Worm (Caenorhabditis elegans) whole organism, L3 larva: ENCODE data around the gene zhp-4.
A peak's percentile ranks its signal among the peaks of the same experiment; 100 is the strongest.

ENCODE experiments used
- aly-2 ChIP-seq: fragments of 150-350 bp; optimal IDR thresholded peaks from 2 replicates; lab custom pipeline; 2014; ENCODE audit warnings: missing biosample characterization, missing genetic modification characterization
- ceh-16 ChIP-seq: sonication (generic microtip); optimal IDR thresholded peaks from 2 replicates; lab custom pipeline; 2017; ENCODE audit warnings: missing biosample characterization, missing genetic modification characterization
- ceh-28 ChIP-seq: fragments of 150-350 bp; optimal IDR thresholded peaks from 2 replicates; lab custom pipeline; 2014; ENCODE audit warnings: missing biosample characterization, missing genetic modification reagents, missing genetic modification characterization
- daf-12 ChIP-seq: fragments of 150-350 bp; optimal IDR thresholded peaks from 2 replicates; lab custom pipeline; 2014; ENCODE audit warnings: missing biosample characterization, missing genetic modification reagents, missing genetic modification characterization
- egl-27 ChIP-seq: sonication (generic microtip); optimal IDR thresholded peaks from 4 replicates; lab custom pipeline; 2017; ENCODE audit warnings: missing biosample characterization, missing genetic modification reagents, missing genetic modification characterization
- egl-5 ChIP-seq: fragments of 150-350 bp; optimal IDR thresholded peaks from 2 replicates; lab custom pipeline; 2017; ENCODE audit warnings: missing biosample characterization, missing genetic modification reagents, missing genetic modification characterization, inconsistent platforms
- elt-1 ChIP-seq: fragments of 150-350 bp; optimal IDR thresholded peaks from 2 replicates; lab custom pipeline; 2014; ENCODE audit warnings: missing biosample characterization, missing genetic modification characterization
- elt-2 ChIP-seq: sonication (generic microtip); optimal IDR thresholded peaks from 2 replicates; lab custom pipeline; 2016; ENCODE audit warnings: missing genetic modification reagents, mild to moderate bottlenecking, missing genetic modification characterization, missing compliant biosample characterization
- eor-1 ChIP-seq, 2 experiments: fragments of 150-350 bp; optimal IDR thresholded peaks; 2 replicates each; lab custom pipeline; 2014 to 2018; ENCODE audit warnings: missing biosample characterization in 2 of 2, missing genetic modification characterization in 2 of 2
- fkh-10 ChIP-seq: sonication (generic microtip); optimal IDR thresholded peaks from 2 replicates; lab custom pipeline; 2017; ENCODE audit warnings: missing biosample characterization, missing genetic modification reagents, missing genetic modification characterization
- fkh-2 ChIP-seq: fragments of 150-350 bp; optimal IDR thresholded peaks from 2 replicates; lab custom pipeline; 2014; ENCODE audit warnings: missing biosample characterization, missing genetic modification reagents, missing genetic modification characterization
- fos-1 ChIP-seq: fragments of 150-350 bp; optimal IDR thresholded peaks from 2 replicates; lab custom pipeline; 2014; ENCODE audit warnings: missing biosample characterization, missing genetic modification characterization
- hmg-11 ChIP-seq: sonication (generic microtip); optimal IDR thresholded peaks from 2 replicates; lab custom pipeline; 2016; ENCODE audit warnings: missing genetic modification characterization, missing compliant biosample characterization
- jun-1 ChIP-seq: fragments of 150-350 bp; optimal IDR thresholded peaks from 2 replicates; lab custom pipeline; 2014; ENCODE audit warnings: missing biosample characterization, missing genetic modification reagents, missing genetic modification characterization
- lin-15B ChIP-seq: fragments of 150-350 bp; optimal IDR thresholded peaks from 2 replicates; lab custom pipeline; 2014; ENCODE audit warnings: missing biosample characterization, missing genetic modification characterization
- lin-39 ChIP-seq: fragments of 150-350 bp; optimal IDR thresholded peaks from 2 replicates; lab custom pipeline; 2018; ENCODE audit warnings: missing biosample characterization, missing genetic modification reagents, missing genetic modification characterization
- mdl-1 ChIP-seq: fragments of 150-350 bp; optimal IDR thresholded peaks from 2 replicates; lab custom pipeline; 2014; ENCODE audit warnings: missing biosample characterization, missing genetic modification characterization
- mml-1 ChIP-seq: fragments of 150-350 bp; sonication (generic microtip); optimal IDR thresholded peaks from 3 replicates; lab custom pipeline; 2014; ENCODE audit warnings: missing biosample characterization, missing genetic modification characterization
- nfya-1 ChIP-seq: sonication (generic microtip); optimal IDR thresholded peaks from 2 replicates; lab custom pipeline; 2017; ENCODE audit warnings: missing genetic modification characterization, mild to moderate bottlenecking, missing compliant biosample characterization, antibody characterized with exemption, moderate library complexity; ENCODE audit not compliant: insufficient read depth
- nhr-25 ChIP-seq: sonication (generic microtip); optimal IDR thresholded peaks from 2 replicates; lab custom pipeline; 2017; ENCODE audit warnings: missing biosample characterization, missing genetic modification characterization
- nhr-28 ChIP-seq: fragments of 150-350 bp; optimal IDR thresholded peaks from 2 replicates; lab custom pipeline; 2014; ENCODE audit warnings: missing biosample characterization, missing genetic modification characterization
- nhr-67 ChIP-seq: fragments of 150-350 bp; optimal IDR thresholded peaks from 2 replicates; lab custom pipeline; 2014; ENCODE audit warnings: missing biosample characterization, missing genetic modification characterization
- nhr-77 ChIP-seq: fragments of 150-350 bp; optimal IDR thresholded peaks from 2 replicates; lab custom pipeline; 2014; ENCODE audit warnings: missing biosample characterization, missing genetic modification characterization
- pha-4 ChIP-seq: fragments of 150-350 bp; optimal IDR thresholded peaks from 2 replicates; lab custom pipeline; 2014; ENCODE audit warnings: missing biosample characterization, missing genetic modification reagents, missing genetic modification characterization
- pqm-1 ChIP-seq: fragments of 150-350 bp; optimal IDR thresholded peaks from 2 replicates; lab custom pipeline; 2017; ENCODE audit warnings: missing biosample characterization, missing genetic modification characterization, inconsistent platforms
- sea-2 ChIP-seq: fragments of 150-350 bp; sonication (generic microtip); optimal IDR thresholded peaks from 4 replicates; lab custom pipeline; 2014; ENCODE audit warnings: missing biosample characterization, missing genetic modification reagents, missing genetic modification characterization
- skn-1 ChIP-seq: fragments of 150-350 bp; optimal IDR thresholded peaks from 2 replicates; lab custom pipeline; 2014; ENCODE audit warnings: missing biosample characterization, missing genetic modification characterization
- snpc-4 ChIP-seq: fragments of 150-350 bp; optimal IDR thresholded peaks from 2 replicates; lab custom pipeline; 2014; ENCODE audit warnings: missing biosample characterization, missing genetic modification characterization
- tbx-2 ChIP-seq: sonication (generic microtip); optimal IDR thresholded peaks from 2 replicates; lab custom pipeline; 2016; ENCODE audit warnings: mild to moderate bottlenecking, missing genetic modification characterization, missing compliant biosample characterization
- unc-39 ChIP-seq: sonication (generic microtip); optimal IDR thresholded peaks from 4 replicates; lab custom pipeline; 2017; ENCODE audit warnings: missing biosample characterization, missing genetic modification characterization
- zag-1 ChIP-seq: fragments of 150-350 bp; optimal IDR thresholded peaks from 2 replicates; lab custom pipeline; 2014; ENCODE audit warnings: missing biosample characterization, missing genetic modification characterization
- ztf-11 ChIP-seq: fragments of 150-350 bp; optimal IDR thresholded peaks from 2 replicates; lab custom pipeline; 2014; ENCODE audit warnings: missing biosample characterization, missing genetic modification characterization
- ztf-4 ChIP-seq: fragments of 150-350 bp; optimal IDR thresholded peaks from 2 replicates; lab custom pipeline; 2014; ENCODE audit warnings: missing biosample characterization, missing genetic modification characterization

Gene zhp-4

DNA sequence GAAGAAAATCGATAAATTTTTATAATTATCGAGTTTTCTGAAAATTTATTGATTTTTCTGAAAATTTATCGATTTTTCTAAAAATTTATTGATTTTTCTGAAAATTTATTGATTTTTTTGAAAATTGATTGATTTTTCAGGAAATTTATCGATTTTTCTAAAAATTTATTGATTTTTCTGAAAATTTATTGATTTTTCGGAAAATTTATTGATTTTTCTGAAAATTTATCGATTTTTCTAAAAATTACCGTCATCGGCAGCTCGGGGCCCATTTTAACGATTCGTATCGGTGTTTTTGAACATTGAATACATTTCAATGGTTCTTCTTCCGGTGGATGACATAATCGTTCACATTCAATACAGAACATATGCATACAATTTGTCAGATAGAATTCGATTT lies 923 bp downstream of the zhp-4 start:
- peak; percentile 69 for TF ChIP-seq ceh-28

DNA sequence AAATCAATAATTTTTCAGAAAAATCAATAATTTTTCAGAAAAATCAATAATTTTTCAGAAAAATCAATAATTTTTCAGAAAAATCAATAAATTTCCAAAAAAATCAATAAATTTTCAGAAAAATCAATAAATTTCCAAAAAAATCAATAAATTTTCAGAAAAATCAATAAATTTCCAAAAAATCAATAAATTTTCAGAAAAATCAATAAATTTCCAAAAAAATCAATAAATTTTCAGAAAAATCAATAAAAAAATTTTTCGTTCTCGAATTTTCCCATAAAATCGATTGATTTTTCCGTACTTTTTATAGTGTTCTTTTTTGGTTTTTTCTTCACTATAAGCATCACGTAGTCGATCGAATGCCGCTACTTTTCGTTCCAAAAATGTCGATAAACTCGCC lies 1.4 kb downstream of the zhp-4 start:
- peak; percentile 78 for TF ChIP-seq ceh-28

DNA sequence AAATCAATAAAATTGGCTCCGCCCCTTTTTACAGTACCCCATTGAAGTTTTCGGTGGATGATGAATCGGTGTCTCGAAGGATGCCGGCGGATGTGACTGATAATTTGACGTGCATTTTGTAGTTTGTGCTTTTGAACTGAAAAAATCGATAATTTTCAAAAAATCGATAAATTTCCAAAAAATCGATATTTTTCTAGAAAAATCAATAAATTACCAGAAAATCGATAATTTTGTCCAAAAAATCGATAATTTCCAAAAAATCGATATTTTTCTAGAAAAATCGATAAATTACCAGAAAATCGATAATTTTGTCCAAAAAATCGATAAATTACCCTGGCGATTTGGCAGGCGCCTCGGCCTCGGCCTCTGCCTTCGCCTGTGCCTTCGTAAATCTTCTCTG lies 2.1 kb downstream of the zhp-4 start:
- TF ChIP-seq zag-1 (no peak), sea-2 (no peak), ceh-28 (peak; percentile 95), fkh-2 (tag; lab: Kevin White, UChicago) (no peak)

DNA sequence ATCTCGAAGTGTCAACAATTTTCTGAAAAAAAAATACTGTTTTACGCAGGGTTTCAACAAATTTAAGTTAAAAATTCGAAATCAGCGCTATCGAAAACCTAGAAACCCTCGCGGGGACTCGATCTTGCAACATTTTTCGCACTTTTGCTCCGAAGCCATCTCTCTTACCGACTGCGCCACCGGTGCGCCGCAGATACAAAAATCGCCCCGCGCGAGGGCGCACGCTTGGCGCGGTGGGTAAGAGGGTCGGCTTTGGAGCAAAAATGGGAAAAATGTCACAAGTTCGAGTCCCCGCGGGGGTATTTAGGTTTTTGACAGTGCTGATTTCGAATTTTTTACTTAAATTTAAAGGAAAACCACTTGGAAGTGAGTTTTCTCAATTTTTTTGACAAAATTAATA lies 10.7 kb downstream of the zhp-4 start:
- no peak for TF ChIP-seq elt-2 (tag; lab: Kevin White, UChicago)
- TF ChIP-seq tbx-2: no peak
- no peak for TF ChIP-seq jun-1 (tag; lab: Kevin White, UChicago)
- TF ChIP-seq egl-5 (tag; lab: Kevin White, UChicago): no peak
- no peak for TF ChIP-seq nhr-25 (tag; lab: Kevin White, UChicago)
- TF ChIP-seq ceh-16 (tag; lab: Kevin White, UChicago): no peak
- no peak for TF ChIP-seq fkh-10 (GFP tag; lab: Kevin White, UChicago)
- no peak for TF ChIP-seq ztf-11 (tag; lab: Kevin White, UChicago)
- TF ChIP-seq nhr-67: no peak
- no peak for TF ChIP-seq fkh-2 (tag; lab: Kevin White, UChicago)
- no peak for TF ChIP-seq skn-1 (tag; lab: Kevin White, UChicago)
- TF ChIP-seq lin-15B (tag; lab: Kevin White, UChicago): no peak
- TF ChIP-seq nhr-77: no peak
- TF ChIP-seq egl-27 (tag; lab: Kevin White, UChicago): no peak
- no peak for TF ChIP-seq snpc-4 (tag; lab: Kevin White, UChicago)

DNA sequence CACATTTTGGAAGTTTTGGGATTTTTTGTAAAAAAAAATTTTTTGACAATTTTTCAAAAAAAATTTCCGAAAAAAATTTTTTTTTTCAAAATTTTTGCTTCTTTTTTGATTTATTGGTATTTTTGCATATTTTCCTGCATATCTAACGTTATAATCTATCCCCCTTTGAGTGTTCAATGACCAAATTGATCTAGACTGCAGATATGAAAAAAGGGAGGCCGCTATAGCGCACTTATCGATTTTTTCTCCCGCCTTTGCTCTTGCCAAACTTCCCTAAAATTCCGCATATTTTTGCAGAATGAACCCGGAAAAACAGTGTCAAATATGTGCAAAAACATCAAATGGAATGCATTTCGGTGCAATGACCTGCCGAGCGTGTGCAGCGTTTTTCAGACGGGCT lies 14.2 kb downstream of the zhp-4 start, which contains the start of gene nhr-145:
nhr-145 (plus strand) TSS at position 298 of the 400 bp plus-strand sequence.
- TF ChIP-seq ztf-4 (tag; lab: Kevin White, UChicago) (no peak), fos-1 (tag; lab: Kevin White, UChicago) (no peak), ceh-28 (peak; percentile 3), daf-12 (tag; lab: Kevin White, UChicago) (no peak), elt-1 (tag; lab: Kevin White, UChicago) (peak; percentile 49), nfya-1 (tag; lab: Kevin White, UChicago) (no peak), nhr-67 (no peak), mml-1 (tag; lab: Kevin White, UChicago) (no peak), aly-2 (tag; lab: Kevin White, UChicago) (no peak), nhr-28 (tag; lab: Kevin White, UChicago) (no peak), eor-1 (tag; optimal IDR thresholded peaks at IDR 0.05; lab: Kevin White, UChicago) (no peak)

DNA sequence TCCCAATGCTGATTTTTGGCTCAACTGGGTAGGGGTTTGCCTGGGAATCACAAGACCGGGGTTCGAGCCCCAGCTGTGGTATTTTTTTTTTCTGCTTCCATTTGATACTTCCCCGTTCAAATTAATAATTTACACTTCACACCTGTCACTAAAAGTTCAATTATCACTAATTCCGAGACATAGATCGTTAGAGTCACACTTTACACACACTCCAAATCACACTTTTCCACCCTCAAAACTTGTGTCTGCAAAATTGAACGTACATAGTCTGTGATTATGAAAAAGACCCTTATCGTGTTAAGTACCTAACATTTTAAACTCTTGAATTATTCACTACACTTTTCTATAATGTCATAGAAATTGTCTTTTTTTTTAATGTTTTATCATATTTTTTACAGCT lies 17.8 kb downstream of the zhp-4 start:
- TF ChIP-seq pha-4 (tag; lab: Kevin White, UChicago) (no peak), elt-2 (tag; lab: Kevin White, UChicago) (peak; percentile 39), nhr-77 (no peak), ztf-11 (tag; lab: Kevin White, UChicago) (no peak), pqm-1 (peak; percentile 7)

DNA sequence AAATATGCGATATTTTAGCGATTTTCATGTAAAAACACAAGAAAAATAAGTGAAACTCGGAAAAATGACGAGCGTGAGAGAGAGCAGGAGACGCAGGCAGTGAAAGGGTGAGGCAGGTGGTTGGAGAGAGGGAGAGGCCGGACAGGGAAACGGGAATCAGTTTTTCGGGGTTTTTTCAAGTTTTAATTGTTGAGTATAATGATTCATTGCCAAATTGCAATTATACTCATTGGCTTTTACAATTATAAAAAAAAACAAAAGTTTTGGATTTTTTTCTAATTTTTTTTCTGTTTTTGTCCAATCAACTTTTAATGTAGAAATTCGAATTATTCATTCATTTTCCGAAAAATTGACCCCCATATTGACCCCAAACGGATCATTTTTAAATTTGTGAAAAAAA lies 19.0 kb downstream of the zhp-4 start, which contains the start of gene nhr-95:
nhr-95 (minus strand) TSS at position 101 of the 400 bp plus-strand sequence.
- TF ChIP-seq nfya-1 (tag; lab: Kevin White, UChicago): no peak
- peak; percentile 6 for TF ChIP-seq hmg-11
- TF ChIP-seq mml-1 (tag; lab: Kevin White, UChicago): no peak
- no peak for TF ChIP-seq mdl-1
- no peak for TF ChIP-seq unc-39 (tag; lab: Kevin White, UChicago)
- no peak for TF ChIP-seq lin-39 (tag; lab: Kevin White, UChicago)
- no peak for TF ChIP-seq egl-27 (tag; lab: Kevin White, UChicago)
- TF ChIP-seq daf-12 (tag; lab: Kevin White, UChicago): no peak
- no peak for TF ChIP-seq zag-1
